Worm (Caenorhabditis elegans) whole organism, L4/young adult: ENCODE data around the gene F35E8.2.

Source experiments
- W03F9.2 ChIP-seq: fragments of 150-350 bp; optimal IDR thresholded peaks from 2 replicates; lab custom pipeline; 2014; ENCODE audit warnings: missing biosample characterization, missing genetic modification characterization
- him-1 ChIP-seq: sonication (generic microtip); optimal IDR thresholded peaks from 2 replicates; lab custom pipeline; 2016; ENCODE audit warnings: missing genotype, missing genetic modification reagents, missing genetic modification characterization, missing compliant biosample characterization

DNA sequence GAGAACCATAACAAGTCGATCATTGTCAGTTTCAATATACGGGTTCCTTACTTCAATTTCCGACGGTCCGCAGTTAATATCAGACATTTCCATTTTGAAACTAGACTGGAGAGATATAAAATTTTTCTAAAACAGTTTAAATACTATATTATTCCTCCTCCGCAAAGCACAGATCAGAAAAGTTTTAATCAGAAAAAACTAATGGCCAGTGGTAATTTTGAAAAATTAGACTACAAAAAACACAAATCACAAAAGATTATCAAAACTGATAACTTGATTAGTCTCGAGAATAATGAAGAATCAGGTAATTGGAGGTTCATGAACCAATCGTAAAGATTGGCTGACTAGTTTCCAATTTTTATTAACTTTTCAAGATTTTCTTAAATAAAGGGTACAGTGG, 19.5 kb upstream of the F35E8.2 start, which contains the start of gene T06C12.9:
- TF ChIP-seq him-1 (tag; lab: Kevin White, UChicago) = no peak
- no peak for TF ChIP-seq W03F9.2 (tag; lab: Kevin White, UChicago)
